Worm (Caenorhabditis elegans): Measurements from ENCODE around the gene math-34.
"Not testable (repeated sequence)": the region's sequence is repeated elsewhere in the genome, so short reads cannot be mapped to it uniquely, and the experiment has no call there.

math-34 gene

DNA sequence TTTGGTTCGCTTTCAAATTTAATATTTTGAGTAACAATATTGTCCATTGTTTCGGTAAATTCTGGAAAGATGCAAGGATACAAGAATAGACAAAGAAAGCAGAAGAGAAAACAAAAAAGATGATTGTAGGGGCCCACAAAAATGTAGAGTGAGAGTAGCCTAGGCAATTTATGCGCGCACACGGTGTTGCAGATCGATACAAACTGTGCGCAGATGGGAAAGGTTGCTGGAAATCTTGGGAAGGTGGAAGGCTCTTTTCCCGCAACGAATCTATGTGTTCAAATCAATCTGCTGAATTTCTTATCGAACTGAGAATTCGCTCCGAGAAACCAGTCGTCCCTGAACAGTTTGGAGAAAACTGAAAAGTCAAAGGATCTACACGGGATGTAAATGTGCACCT lies 31.9 kb downstream of the math-34 start, which contains the start of gene btb-10:
btb-10 (minus strand) TSS at position 101 of the 400 bp plus-strand sequence.
- TF ChIP-seq klf-2 (GFP tag; conservative IDR thresholded peaks at IDR 0.05); flt-1 (GFP tag; IDR thresholded peaks at IDR 0.05); ztf-23 (GFP tag; IDR thresholded peaks at IDR 0.05): not testable (repeated sequence)

- TF ChIP-seq ref-1 (GFP tag; conservative IDR thresholded peaks at IDR 0.05) (no peak), flt-1 (GFP tag; IDR thresholded peaks at IDR 0.05) (no peak), med-1 (GFP tag; optimal IDR thresholded peaks at IDR 0.05; ENCODE audit: insufficient read depth) (no peak)
These were observed 35.2 kb downstream of the math-34 start for ce11 chrII:1063926-1064325.

- no peak for TF ChIP-seq flt-1 (GFP tag; IDR thresholded peaks at IDR 0.05)
- no peak for TF ChIP-seq tab-1 (GFP tag; IDR thresholded peaks at IDR 0.05)
- TF ChIP-seq cog-1 (tag; optimal IDR thresholded peaks at IDR 0.05), result no peak
These were observed 38.1 kb downstream of the math-34 start, which contains the start of gene K02E7.10 for ce11 chrII:1066907-1067306. TSS of gene K02E7.10 (minus strand) at chrII:1067007.

DNA sequence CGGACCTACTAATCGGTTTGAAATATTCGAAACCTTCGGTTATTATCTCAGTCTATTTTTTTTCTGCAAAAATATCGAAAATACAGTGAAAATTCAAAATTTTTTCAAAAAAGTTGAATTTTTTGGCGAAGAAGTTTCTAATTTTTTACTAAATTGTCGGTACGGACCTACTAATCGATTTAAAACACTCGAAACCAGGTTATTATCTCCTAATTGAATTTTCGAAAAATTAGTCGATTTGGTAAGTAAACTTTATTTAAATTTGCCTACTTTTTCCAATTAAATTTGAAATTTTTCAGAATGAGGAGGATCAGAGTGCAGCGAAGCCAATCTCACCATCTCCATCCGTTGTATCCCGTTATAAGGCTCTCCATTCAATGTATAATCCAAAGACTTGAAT lies 42.1 kb downstream of the math-34 start, which contains the start of gene K02E7.12:
K02E7.12 (plus strand) TSS at position 301 of the 400 bp plus-strand sequence.
- TF ChIP-seq T22C8.4 (GFP tag; IDR thresholded peaks at IDR 0.05) (no peak), klf-2 (GFP tag; conservative IDR thresholded peaks at IDR 0.05) (no peak), tab-1 (GFP tag; IDR thresholded peaks at IDR 0.05) (no peak), ztf-29 (GFP tag; IDR thresholded peaks at IDR 0.05) (no peak), med-1 (GFP tag; optimal IDR thresholded peaks at IDR 0.05; ENCODE audit: insufficient read depth) (no peak), ztf-23 (GFP tag; IDR thresholded peaks at IDR 0.05) (no peak), cog-1 (tag; optimal IDR thresholded peaks at IDR 0.05) (no peak), flt-1 (GFP tag; IDR thresholded peaks at IDR 0.05) (no peak), ref-1 (GFP tag; conservative IDR thresholded peaks at IDR 0.05) (no peak)

- TF ChIP-seq cog-1 (tag; optimal IDR thresholded peaks at IDR 0.05) (no peak), klf-2 (GFP tag; conservative IDR thresholded peaks at IDR 0.05) (no peak), ztf-23 (GFP tag; IDR thresholded peaks at IDR 0.05) (no peak), T22C8.4 (GFP tag; IDR thresholded peaks at IDR 0.05) (no peak), ztf-29 (GFP tag; IDR thresholded peaks at IDR 0.05) (no peak), tab-1 (GFP tag; IDR thresholded peaks at IDR 0.05) (no peak), ref-1 (GFP tag; conservative IDR thresholded peaks at IDR 0.05) (no peak), med-1 (GFP tag; optimal IDR thresholded peaks at IDR 0.05; ENCODE audit: insufficient read depth) (no peak), flt-1 (GFP tag; IDR thresholded peaks at IDR 0.05) (no peak)
These were observed 42.7 kb downstream of the math-34 start for ce11 chrII:1071432-1071831.

DNA sequence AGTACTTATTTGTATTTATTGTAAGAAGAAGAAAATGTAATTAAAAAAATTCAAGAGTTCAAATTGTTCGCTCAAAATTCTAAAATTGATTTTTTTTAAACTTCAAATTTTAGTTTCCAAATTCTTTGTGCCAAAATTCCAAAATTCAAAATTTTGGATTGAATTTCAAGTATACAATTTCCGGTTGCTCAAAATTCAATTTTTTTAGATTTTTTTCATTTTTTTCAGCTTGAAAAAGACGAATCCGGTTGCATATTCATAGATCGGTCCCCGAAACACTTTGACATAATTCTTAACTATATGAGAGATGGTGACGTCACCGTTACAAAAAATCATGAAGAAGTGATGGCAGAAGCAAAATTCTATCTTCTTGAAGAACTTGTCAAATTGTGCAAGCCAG lies 43.3 kb downstream of the math-34 start, which contains the start of gene K02E7.4:
K02E7.4 (plus strand) TSS at position 301 of the 400 bp plus-strand sequence.
- no peak for TF ChIP-seq tab-1 (GFP tag; IDR thresholded peaks at IDR 0.05)
- TF ChIP-seq cog-1 (tag; optimal IDR thresholded peaks at IDR 0.05), result no peak
- no peak for TF ChIP-seq klf-2 (GFP tag; conservative IDR thresholded peaks at IDR 0.05)

DNA sequence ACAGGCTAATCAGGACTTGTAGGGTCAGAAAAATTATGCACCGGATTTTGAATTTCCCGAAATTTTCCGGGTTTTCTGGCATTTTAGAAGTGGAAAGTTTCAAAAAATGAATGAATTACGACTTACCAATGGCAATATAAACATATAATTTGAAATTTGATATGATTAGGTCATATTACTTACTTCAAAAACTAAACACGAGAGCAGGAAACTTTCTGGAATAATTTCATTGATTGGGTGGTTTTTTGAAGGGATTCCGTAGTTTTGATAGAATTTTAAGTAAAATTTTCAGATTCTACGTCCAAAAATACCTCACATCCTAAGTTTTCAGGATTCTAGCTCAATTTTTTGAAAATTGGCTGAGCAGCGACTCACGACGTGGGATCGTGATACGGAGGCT lies 46.7 kb downstream of the math-34 start, which contains the start of gene K02E7.11:
K02E7.11 (minus strand) TSS at position 101 of the 400 bp plus-strand sequence.
- TF ChIP-seq med-1 (GFP tag; optimal IDR thresholded peaks at IDR 0.05; ENCODE audit: insufficient read depth) (no peak), ztf-29 (GFP tag; IDR thresholded peaks at IDR 0.05) (no peak), ref-1 (GFP tag; conservative IDR thresholded peaks at IDR 0.05) (no peak), klf-2 (GFP tag; conservative IDR thresholded peaks at IDR 0.05) (no peak), T22C8.4 (GFP tag; IDR thresholded peaks at IDR 0.05) (no peak), flt-1 (GFP tag; IDR thresholded peaks at IDR 0.05) (no peak), cog-1 (tag; optimal IDR thresholded peaks at IDR 0.05) (no peak), tab-1 (GFP tag; IDR thresholded peaks at IDR 0.05) (no peak), ztf-23 (GFP tag; IDR thresholded peaks at IDR 0.05) (no peak)

ce11 chrII:1082859-1083258 lies 54.1 kb downstream of the math-34 start, which contains the start of gene K02E7.1:
TSS of gene K02E7.1 (plus strand) at chrII:1083159.
- TF ChIP-seq flt-1 (GFP tag; IDR thresholded peaks at IDR 0.05), result no peak
- no peak for TF ChIP-seq klf-2 (GFP tag; conservative IDR thresholded peaks at IDR 0.05)
- TF ChIP-seq T22C8.4 (GFP tag; IDR thresholded peaks at IDR 0.05), result no peak
- TF ChIP-seq cog-1 (tag; optimal IDR thresholded peaks at IDR 0.05), result no peak
- no peak for TF ChIP-seq tab-1 (GFP tag; IDR thresholded peaks at IDR 0.05)
- no peak for TF ChIP-seq ref-1 (GFP tag; conservative IDR thresholded peaks at IDR 0.05)
- TF ChIP-seq ztf-23 (GFP tag; IDR thresholded peaks at IDR 0.05), result no peak
- TF ChIP-seq med-1 (GFP tag; optimal IDR thresholded peaks at IDR 0.05; ENCODE audit: insufficient read depth), result no peak
- TF ChIP-seq ztf-29 (GFP tag; IDR thresholded peaks at IDR 0.05), result no peak

All from whole organism, midembryonic.